Fruit fly (Drosophila melanogaster) Kc167 (cell line): ENCODE measurements around the gene Adss.

Experiments
- Myc ChIP-seq: fragments of >200 bp; optimal IDR thresholded peaks from 2 replicates; lab custom pipeline; 2017; ENCODE audit warnings: missing external identifiers
- Sin3A ChIP-seq: fragments of >200 bp; optimal IDR thresholded peaks from 2 replicates; lab custom pipeline; 2018; ENCODE audit warnings: missing external identifiers
- h ChIP-seq: fragments of >200 bp; optimal IDR thresholded peaks from 3 replicates; lab custom pipeline; 2018; ENCODE audit warnings: missing external identifiers
- insv ChIP-seq: fragments of >200 bp; optimal IDR thresholded peaks from 3 replicates; lab custom pipeline; 2018; ENCODE audit warnings: missing external identifiers
- psq ChIP-seq: fragments of >200 bp; optimal IDR thresholded peaks from 2 replicates; lab custom pipeline; 2017; ENCODE audit warnings: missing external identifiers
- ttk ChIP-seq: sonication (Bioruptor generic); optimal IDR thresholded peaks from 2 replicates; lab custom pipeline; 2017; ENCODE audit warnings: missing external identifiers

Gene Adss

dm6 chr3R:20845493-20845892 lies 15.1 kb upstream of the Adss start:
- TF ChIP-seq psq (lab: Kevin White, UChicago) (no peak), insv (lab: Kevin White, UChicago) (no peak), h (lab: Kevin White, UChicago) (no peak)

DNA sequence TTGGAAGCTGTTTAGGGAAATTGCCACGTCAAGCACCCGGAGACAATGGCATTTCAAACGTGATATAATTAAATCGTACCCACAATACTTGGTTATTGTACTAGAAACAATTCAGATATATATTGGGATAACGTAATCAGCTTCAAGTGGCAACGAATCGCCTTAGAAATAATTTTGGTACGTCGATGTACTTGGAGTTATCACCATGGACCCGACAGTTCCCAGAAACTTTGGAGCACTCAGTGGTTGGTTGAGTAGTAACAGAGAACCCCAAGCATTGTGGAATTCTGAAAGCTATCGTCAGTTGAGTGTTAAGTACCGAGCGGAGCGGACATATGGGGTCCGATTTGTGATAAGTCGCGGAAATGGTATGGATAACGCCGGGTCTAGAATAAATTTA lies 11.5 kb upstream of the Adss start, which contains the start of gene CG15695:
Gene CG15695 (plus strand): TSS at position 301 of the 400 bp plus-strand sequence.
- TF ChIP-seq Myc, result no peak
- no peak for TF ChIP-seq ttk
- TF ChIP-seq psq (lab: Kevin White, UChicago), result no peak
- no peak for TF ChIP-seq Sin3A (lab: Kevin White, UChicago)
- TF ChIP-seq insv (lab: Kevin White, UChicago), result no peak
- no peak for TF ChIP-seq h (lab: Kevin White, UChicago)

dm6 chr3R:20838787-20839186 lies 8.4 kb upstream of the Adss start:
- no peak for TF ChIP-seq psq (lab: Kevin White, UChicago)
- no peak for TF ChIP-seq h (lab: Kevin White, UChicago)
- no peak for TF ChIP-seq insv (lab: Kevin White, UChicago)
- TF ChIP-seq Myc, result no peak
- TF ChIP-seq ttk, result no peak
- no peak for TF ChIP-seq Sin3A (lab: Kevin White, UChicago)

- TF ChIP-seq psq (lab: Kevin White, UChicago), result no peak
- TF ChIP-seq h (lab: Kevin White, UChicago), result no peak
- no peak for TF ChIP-seq insv (lab: Kevin White, UChicago)
- no peak for TF ChIP-seq Myc
- no peak for TF ChIP-seq ttk
- no peak for TF ChIP-seq Sin3A (lab: Kevin White, UChicago)
Observed at dm6 chr3R:20837242-20837664, 6.9 kb upstream of the Adss start.

- no peak for TF ChIP-seq ttk
- TF ChIP-seq h (lab: Kevin White, UChicago), result no peak
- no peak for TF ChIP-seq Sin3A (lab: Kevin White, UChicago)
- TF ChIP-seq psq (lab: Kevin White, UChicago), result no peak
- no peak for TF ChIP-seq insv (lab: Kevin White, UChicago)
- no peak for TF ChIP-seq Myc
Observed at dm6 chr3R:20836257-20836856, 6.0 kb upstream of the Adss start.

- no peak for TF ChIP-seq psq (lab: Kevin White, UChicago)
- no peak for TF ChIP-seq insv (lab: Kevin White, UChicago)
- no peak for TF ChIP-seq h (lab: Kevin White, UChicago)
- TF ChIP-seq Myc, result no peak
Observed at dm6 chr3R:20835531-20835930, 5.2 kb upstream of the Adss start.

DNA sequence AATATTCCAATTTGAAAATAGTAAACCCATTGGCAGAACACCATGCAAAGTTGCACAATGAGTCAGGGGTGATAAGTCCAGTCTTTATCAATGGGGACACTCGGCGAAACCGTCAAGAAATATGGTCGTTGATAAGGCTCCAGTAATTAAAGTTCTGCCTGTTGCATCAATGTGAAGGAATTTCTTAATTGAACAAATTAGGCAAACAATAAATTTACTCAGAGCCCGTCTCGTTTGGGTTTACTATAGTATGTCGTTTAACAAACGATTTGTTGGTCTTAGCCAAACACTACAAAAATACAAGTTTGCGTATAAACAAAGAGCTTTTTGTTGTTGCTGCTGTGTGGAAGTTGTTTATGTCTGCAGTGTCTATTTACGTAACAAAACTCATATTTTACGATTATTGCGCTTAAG lies 4.4 kb upstream of the Adss start:
- TF ChIP-seq Sin3A (lab: Kevin White, UChicago), result no peak
- no peak for TF ChIP-seq psq (lab: Kevin White, UChicago)
- no peak for TF ChIP-seq Myc
- TF ChIP-seq ttk, result no peak
- no peak for TF ChIP-seq h (lab: Kevin White, UChicago)
- TF ChIP-seq insv (lab: Kevin White, UChicago), result no peak

DNA sequence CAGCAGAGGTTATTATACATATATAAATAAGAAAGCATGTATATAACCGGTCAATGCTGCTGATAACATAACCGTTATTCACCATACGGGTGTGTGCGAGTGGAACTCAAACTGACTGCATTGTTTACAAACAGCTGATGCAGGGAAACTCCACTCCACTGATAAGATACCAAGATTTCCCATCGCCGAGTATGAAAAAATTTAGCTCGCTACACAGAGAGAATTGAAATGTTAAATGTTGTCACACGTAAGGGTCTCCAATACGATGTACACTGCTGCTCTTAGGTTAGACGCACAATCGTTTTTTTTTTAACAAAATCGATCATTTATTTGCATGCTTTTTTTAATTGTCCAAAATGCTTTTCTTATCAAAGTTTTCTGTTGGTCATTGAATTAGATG lies 3.3 kb upstream of the Adss start:
- TF ChIP-seq insv (lab: Kevin White, UChicago) (no peak), Sin3A (lab: Kevin White, UChicago) (no peak)

dm6 chr3R:20832689-20833524 lies 2.5 kb upstream of the Adss start, which contains the start of gene Synd:
Gene Synd (plus strand): TSS chr3R:20832799.
- TF ChIP-seq h (lab: Kevin White, UChicago), result no peak
- TF ChIP-seq Myc, result no peak
- no peak for TF ChIP-seq Sin3A (lab: Kevin White, UChicago)
- no peak for TF ChIP-seq ttk
- TF ChIP-seq psq (lab: Kevin White, UChicago), result no peak
- no peak for TF ChIP-seq insv (lab: Kevin White, UChicago)

DNA sequence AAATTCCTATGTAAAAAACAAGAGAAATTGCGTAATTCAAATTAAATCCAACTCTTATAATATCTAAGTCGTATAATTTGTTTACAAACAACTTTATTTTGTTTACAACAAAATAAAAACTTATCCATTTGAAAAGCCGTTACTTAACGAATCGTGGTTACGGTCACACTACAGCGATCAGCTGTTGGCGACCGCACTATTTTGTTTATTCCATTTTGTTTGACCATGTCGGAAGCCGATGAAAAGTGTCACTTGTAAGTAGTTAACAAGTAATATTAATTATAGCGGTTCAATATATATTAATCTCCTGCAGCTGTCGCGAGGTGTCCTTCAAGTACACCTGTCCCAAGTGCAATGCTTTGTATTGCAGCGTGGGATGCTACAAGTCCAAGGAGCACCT lies 583 bp upstream of the Adss start, which contains the start of gene CG31223:
Gene CG31223 (plus strand): TSS at position 165 of the 400 bp plus-strand sequence.
- no peak for TF ChIP-seq insv (lab: Kevin White, UChicago)
- TF ChIP-seq ttk, result no peak
- no peak for TF ChIP-seq psq (lab: Kevin White, UChicago)
- TF ChIP-seq Myc, result no peak
- no peak for TF ChIP-seq Sin3A (lab: Kevin White, UChicago)
- no peak for TF ChIP-seq h (lab: Kevin White, UChicago)

- no peak for TF ChIP-seq psq (lab: Kevin White, UChicago)
- TF ChIP-seq h (lab: Kevin White, UChicago), result no peak
- TF ChIP-seq Myc, result no peak
- TF ChIP-seq Sin3A (lab: Kevin White, UChicago), result no peak
- no peak for TF ChIP-seq ttk
- no peak for TF ChIP-seq insv (lab: Kevin White, UChicago)
Observed at dm6 chr3R:20829416-20830131, 806 bp downstream of the Adss start.
